Worm (Caenorhabditis elegans) whole organism, late embryonic: ENCODE measurements around the gene C53A5.17.

Experiments used
- K02D7.2 ChIP-seq: sonication (generic microtip); optimal IDR thresholded peaks from 2 replicates; lab custom pipeline; 2017; ENCODE audit warnings: mild to moderate bottlenecking, missing genetic modification characterization, missing compliant biosample characterization
- K09A11.1 ChIP-seq: sonication (generic microtip); optimal IDR thresholded peaks from 2 replicates; lab custom pipeline; 2017; ENCODE audit warnings: antibody characterized with exemption, mild to moderate bottlenecking, missing genetic modification characterization, missing compliant biosample characterization; ENCODE audit not compliant: insufficient read depth
- ceh-14 ChIP-seq: sonication (generic microtip); optimal IDR thresholded peaks from 2 replicates; lab custom pipeline; 2016; ENCODE audit warnings: missing genotype, missing genetic modification characterization, missing compliant biosample characterization
- ceh-18 ChIP-seq: sonication (generic microtip); optimal IDR thresholded peaks from 2 replicates; lab custom pipeline; 2016; ENCODE audit warnings: missing genetic modification characterization, missing compliant biosample characterization
- ceh-24 ChIP-seq: sonication (generic microtip); optimal IDR thresholded peaks from 2 replicates; lab custom pipeline; 2016; ENCODE audit warnings: mild to moderate bottlenecking, missing genetic modification characterization, missing compliant biosample characterization
- ceh-30 ChIP-seq: fragments of 150-350 bp; optimal IDR thresholded peaks from 2 replicates; lab custom pipeline; 2014; ENCODE audit warnings: missing biosample characterization, missing genetic modification characterization
- ceh-31 ChIP-seq: sonication (generic microtip); optimal IDR thresholded peaks from 2 replicates; lab custom pipeline; 2016; ENCODE audit warnings: missing genetic modification characterization, missing compliant biosample characterization
- ceh-34 ChIP-seq: sonication (generic microtip); optimal IDR thresholded peaks from 2 replicates; lab custom pipeline; 2016; ENCODE audit warnings: mild to moderate bottlenecking, missing genetic modification characterization, missing compliant biosample characterization
- ceh-45 ChIP-seq: fragments of 200-800 bp; sonication (Bioruptor generic); IDR thresholded peaks from 2 replicates; pipeline ENCODE4 v1.3.6; 2022; ENCODE audit warnings: missing genetic modification reagents, missing genetic modification characterization, missing compliant biosample characterization
- ceh-6 ChIP-seq: fragments of 200-800 bp; sonication (Bioruptor generic); optimal IDR thresholded peaks from 2 replicates; lab custom pipeline; 2018; ENCODE audit warnings: mild to moderate bottlenecking, missing genetic modification characterization, missing compliant biosample characterization
- ceh-9 ChIP-seq: sonication (generic microtip); optimal IDR thresholded peaks from 2 replicates; lab custom pipeline; 2016; ENCODE audit warnings: mild to moderate bottlenecking, missing genetic modification characterization, inconsistent platforms, missing compliant biosample characterization
- che-1 ChIP-seq: sonication (generic microtip); optimal IDR thresholded peaks from 2 replicates; lab custom pipeline; 2016; ENCODE audit warnings: mild to moderate bottlenecking, missing genetic modification characterization, missing compliant biosample characterization
- dmd-4 ChIP-seq: sonication (generic microtip); optimal IDR thresholded peaks from 2 replicates; lab custom pipeline; 2016; ENCODE audit warnings: borderline replicate concordance, missing genetic modification characterization, missing compliant biosample characterization
- dve-1 ChIP-seq: sonication (generic microtip); optimal IDR thresholded peaks from 2 replicates; lab custom pipeline; 2017; ENCODE audit warnings: antibody characterized with exemption, mild to moderate bottlenecking, missing genetic modification characterization, missing compliant biosample characterization
- elt-2 ChIP-seq: sonication (generic microtip); optimal IDR thresholded peaks from 2 replicates; lab custom pipeline; 2016; ENCODE audit warnings: missing genetic modification reagents, missing genetic modification characterization, missing compliant biosample characterization
- elt-4 ChIP-seq: sonication (generic microtip); optimal IDR thresholded peaks from 2 replicates; lab custom pipeline; 2016; ENCODE audit warnings: missing genetic modification characterization, missing compliant biosample characterization
- ets-4 ChIP-seq: sonication (generic microtip); optimal IDR thresholded peaks from 2 replicates; lab custom pipeline; 2016; ENCODE audit warnings: missing genetic modification characterization, missing compliant biosample characterization
- eyg-1 ChIP-seq: sonication (generic microtip); optimal IDR thresholded peaks from 2 replicates; lab custom pipeline; 2016; ENCODE audit warnings: missing genotype, missing genetic modification characterization, missing compliant biosample characterization
- gmeb-2 ChIP-seq: sonication (generic microtip); optimal IDR thresholded peaks from 2 replicates; lab custom pipeline; 2016; ENCODE audit warnings: missing genetic modification characterization, inconsistent platforms, missing compliant biosample characterization
- hlh-13 ChIP-seq: fragments of 200-800 bp; sonication (Bioruptor generic); optimal IDR thresholded peaks from 2 replicates; lab custom pipeline; 2018; ENCODE audit warnings: mild to moderate bottlenecking, missing genetic modification characterization, missing compliant biosample characterization
- hlh-15 ChIP-seq: sonication (generic microtip); optimal IDR thresholded peaks from 2 replicates; lab custom pipeline; 2016; ENCODE audit warnings: missing genetic modification characterization, missing compliant biosample characterization
- hlh-30 ChIP-seq: sonication (generic microtip); optimal IDR thresholded peaks from 2 replicates; lab custom pipeline; 2017; ENCODE audit warnings: antibody characterized with exemption, missing genetic modification characterization, missing compliant biosample characterization; ENCODE audit not compliant: insufficient read depth
- hlh-6 ChIP-seq: sonication (generic microtip); optimal IDR thresholded peaks from 2 replicates; lab custom pipeline; 2016; ENCODE audit warnings: missing genotype, missing genetic modification characterization, missing compliant biosample characterization
- madf-2 ChIP-seq: sonication (generic microtip); optimal IDR thresholded peaks from 2 replicates; lab custom pipeline; 2017; ENCODE audit warnings: missing genetic modification characterization, missing compliant biosample characterization
- mec-3 ChIP-seq: sonication (generic microtip); optimal IDR thresholded peaks from 2 replicates; lab custom pipeline; 2016; ENCODE audit warnings: borderline replicate concordance, missing genetic modification characterization, missing compliant biosample characterization
- nfya-1 ChIP-seq: sonication (generic microtip); optimal IDR thresholded peaks from 2 replicates; lab custom pipeline; 2017; ENCODE audit warnings: missing genetic modification characterization, mild to moderate bottlenecking, missing compliant biosample characterization, antibody characterized with exemption, moderate library complexity
- nhr-11 ChIP-seq: fragments of 150-350 bp; optimal IDR thresholded peaks from 2 replicates; lab custom pipeline; 2014; ENCODE audit warnings: missing biosample characterization, missing genetic modification characterization
- nhr-232 ChIP-seq: sonication (generic microtip); optimal IDR thresholded peaks from 2 replicates; lab custom pipeline; 2016; ENCODE audit warnings: missing genetic modification characterization, missing compliant biosample characterization
- npax-4 ChIP-seq: sonication (generic microtip); optimal IDR thresholded peaks from 2 replicates; lab custom pipeline; 2016; ENCODE audit warnings: missing genetic modification characterization, missing compliant biosample characterization
- pag-3 ChIP-seq: sonication (generic microtip); optimal IDR thresholded peaks from 2 replicates; lab custom pipeline; 2016; ENCODE audit warnings: missing compliant biosample characterization, missing genetic modification characterization, borderline replicate concordance
- pha-2 ChIP-seq: sonication (generic microtip); optimal IDR thresholded peaks from 2 replicates; lab custom pipeline; 2017; ENCODE audit warnings: mild to moderate bottlenecking, missing genetic modification characterization, missing compliant biosample characterization
- pha-4 ChIP-seq: fragments of 150-350 bp; optimal IDR thresholded peaks from 2 replicates; lab custom pipeline; 2018; ENCODE audit warnings: missing biosample characterization, missing genetic modification reagents, missing genetic modification characterization
- pqm-1 ChIP-seq: sonication (generic microtip); optimal IDR thresholded peaks from 2 replicates; lab custom pipeline; 2016; ENCODE audit warnings: missing genetic modification characterization, missing compliant biosample characterization
- pros-1 ChIP-seq: fragments of 150-350 bp; optimal IDR thresholded peaks from 2 replicates; lab custom pipeline; 2014; ENCODE audit warnings: missing biosample characterization, missing genetic modification reagents, missing genetic modification characterization
- ref-2 ChIP-seq: sonication (generic microtip); optimal IDR thresholded peaks from 2 replicates; lab custom pipeline; 2016; ENCODE audit warnings: missing genetic modification characterization, missing compliant biosample characterization
- sox-4 ChIP-seq: sonication (generic microtip); optimal IDR thresholded peaks from 2 replicates; lab custom pipeline; 2017; ENCODE audit warnings: mild to moderate bottlenecking, missing genetic modification characterization, inconsistent platforms, missing compliant biosample characterization
- tbx-2 ChIP-seq: sonication (generic microtip); optimal IDR thresholded peaks from 2 replicates; lab custom pipeline; 2016; ENCODE audit warnings: missing genetic modification characterization, missing compliant biosample characterization
- tbx-7 ChIP-seq: sonication (generic microtip); optimal IDR thresholded peaks from 2 replicates; lab custom pipeline; 2016; ENCODE audit warnings: missing genotype, missing genetic modification characterization, missing compliant biosample characterization
- unc-42 ChIP-seq: sonication (generic microtip); optimal IDR thresholded peaks from 2 replicates; lab custom pipeline; 2016; ENCODE audit warnings: missing genotype, missing genetic modification characterization, missing compliant biosample characterization
- unc-55 ChIP-seq: sonication (generic microtip); optimal IDR thresholded peaks from 2 replicates; lab custom pipeline; 2017; ENCODE audit warnings: missing biosample characterization, missing genetic modification reagents, missing genetic modification characterization
- zip-5 ChIP-seq: sonication (generic microtip); optimal IDR thresholded peaks from 2 replicates; lab custom pipeline; 2016; ENCODE audit warnings: missing genetic modification characterization, missing compliant biosample characterization
- ztf-16 ChIP-seq: sonication (generic microtip); optimal IDR thresholded peaks from 2 replicates; lab custom pipeline; 2017; ENCODE audit warnings: missing genetic modification characterization, missing compliant biosample characterization

The C53A5.17 gene

ce11 chrV:14532374-14532773 is 11.5 kb upstream of the C53A5.17 start:
- TF ChIP-seq ceh-31 (no peak), elt-2 (tag; lab: Kevin White, UChicago) (no peak), pros-1 (no peak), dmd-4 (tag; lab: Kevin White, UChicago) (no peak), hlh-6 (tag; lab: Kevin White, UChicago) (no peak), K09A11.1 (tag; lab: Kevin White, UChicago) (no peak), pha-2 (no peak), hlh-30 (tag; lab: Kevin White, UChicago) (no peak), hlh-15 (tag; lab: Kevin White, UChicago) (no peak), ceh-18 (tag; lab: Kevin White, UChicago) (no peak), pag-3 (no peak), tbx-7 (tag; lab: Kevin White, UChicago) (no peak), npax-4 (tag; lab: Kevin White, UChicago) (no peak), ztf-16 (tag; lab: Kevin White, UChicago) (no peak), K02D7.2 (tag; lab: Kevin White, UChicago) (no peak)

- TF ChIP-seq pqm-1 (no peak), hlh-15 (tag; lab: Kevin White, UChicago) (no peak), npax-4 (tag; lab: Kevin White, UChicago) (no peak), madf-2 (tag; lab: Kevin White, UChicago) (no peak), eyg-1 (tag; lab: Kevin White, UChicago) (no peak), pha-4 (tag; lab: Kevin White, UChicago) (no peak), ets-4 (no peak), che-1 (tag; lab: Kevin White, UChicago) (no peak)
Measured at ce11 chrV:14530813-14531212, 9.9 kb upstream of the C53A5.17 start, which contains the start of gene kcnl-4. TSS of gene kcnl-4 (plus strand) at chrV:14531113.

ce11 chrV:14527210-14527609 is 6.3 kb upstream of the C53A5.17 start:
- peak; percentile 65 for TF ChIP-seq unc-42
- no peak for TF ChIP-seq ceh-30 (tag; lab: Kevin White, UChicago)
- no peak for TF ChIP-seq dve-1 (tag; lab: Kevin White, UChicago)

ce11 chrV:14525089-14525488 is 4.2 kb upstream of the C53A5.17 start, which contains the start of gene hda-1:
TSS of gene hda-1 (plus strand) at chrV:14525389.
- no peak for TF ChIP-seq unc-55 (GFP tag; lab: Kevin White, UChicago)
- no peak for TF ChIP-seq unc-42
- no peak for TF ChIP-seq ceh-34 (tag; lab: Kevin White, UChicago)
- TF ChIP-seq nhr-11 (tag; lab: Kevin White, UChicago) = no peak
- no peak for TF ChIP-seq gmeb-2 (tag; lab: Kevin White, UChicago)
- no peak for TF ChIP-seq tbx-7 (tag; lab: Kevin White, UChicago)

DNA sequence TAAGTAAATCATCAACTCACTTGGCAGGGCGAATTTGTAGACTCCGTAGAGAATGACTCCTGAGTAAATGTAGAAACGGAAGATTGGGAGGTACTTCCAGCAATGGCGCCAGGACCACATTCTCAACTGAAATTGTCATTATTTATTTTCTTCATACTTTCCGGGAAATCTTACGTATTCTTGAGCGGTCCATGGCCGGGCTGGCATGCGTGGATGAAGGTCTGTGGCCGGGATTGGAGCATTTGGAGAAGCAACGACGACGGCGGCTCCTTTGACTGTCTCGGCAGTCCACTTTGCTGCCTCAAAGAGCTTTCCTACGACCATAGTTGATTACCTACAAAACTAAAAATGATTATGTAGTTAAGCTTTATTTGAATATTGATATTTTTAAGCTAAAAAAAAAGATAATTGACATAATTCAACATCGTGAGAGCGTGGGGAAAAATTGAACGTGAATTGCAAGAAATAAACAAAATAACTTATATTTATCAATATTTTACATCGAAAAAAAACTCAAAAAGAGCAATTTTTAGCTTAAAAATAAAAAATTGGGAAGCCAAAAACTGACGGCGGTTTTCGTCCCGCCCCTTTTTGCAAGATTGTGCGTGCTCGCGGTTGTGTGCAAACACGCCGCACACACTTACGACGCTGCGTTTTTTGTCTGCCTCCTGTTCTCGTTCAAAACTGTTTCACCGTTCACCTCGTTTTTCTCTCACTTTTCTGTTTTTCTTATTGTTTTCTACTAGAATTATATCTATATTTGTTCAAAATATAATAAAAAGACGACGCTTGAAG is 3.1 kb upstream of the C53A5.17 start, which contains the start of gene ril-1:
Gene ril-1, minus strand, starts transcription at position 342 of the 795 bp plus-strand sequence.
- TF ChIP-seq pag-3 (no peak), madf-2 (tag; lab: Kevin White, UChicago) (no peak), elt-4 (tag; lab: Kevin White, UChicago) (no peak), ceh-24 (tag; lab: Kevin White, UChicago) (no peak), nhr-11 (tag; lab: Kevin White, UChicago) (no peak), ceh-45 (GFP tag; lab: Robert Waterston, UW) (no peak), tbx-2 (tag; lab: Kevin White, UChicago) (peak; percentile 35), nhr-232 (no peak), pha-2 (no peak), ceh-9 (tag; lab: Kevin White, UChicago) (no peak), che-1 (tag; lab: Kevin White, UChicago) (peak; percentile 37), hlh-6 (tag; lab: Kevin White, UChicago) (no peak), ceh-30 (tag; lab: Kevin White, UChicago) (no peak), ceh-6 (GFP tag; lab: Kevin White, UChicago) (no peak), ref-2 (tag; lab: Kevin White, UChicago) (no peak), nfya-1 (tag; lab: Kevin White, UChicago) (peak; percentile 29), npax-4 (tag; lab: Kevin White, UChicago) (peak; percentile 7), ceh-14 (tag; lab: Kevin White, UChicago) (peak; percentile 8), unc-55 (GFP tag; lab: Kevin White, UChicago) (no peak), dmd-4 (tag; lab: Kevin White, UChicago) (no peak), hlh-13 (GFP tag; lab: Kevin White, UChicago) (no peak), zip-5 (no peak), unc-42 (no peak), ceh-18 (tag; lab: Kevin White, UChicago) (no peak), mec-3 (no peak), sox-4 (tag; lab: Kevin White, UChicago) (peak; percentile 23)
